Fruit fly (Drosophila melanogaster) whole organism, pupa: ENCODE data around the gene CG16711.

Experiments used
- CG10348 ChIP-seq: fragments of 200-800 bp; sonication (Bioruptor generic); IDR thresholded peaks from 2 replicates; pipeline ENCODE4 v1.3.6; 2022; ENCODE audit warnings: missing biosample characterization, missing genetic modification characterization
- CG12605 ChIP-seq: fragments of 200-800 bp; sonication (Bioruptor generic); IDR thresholded peaks from 2 replicates; pipeline ENCODE4 v1.3.6; 2022; ENCODE audit warnings: missing biosample characterization, missing genetic modification characterization
- CG13204 ChIP-seq: fragments of 200-800 bp; sonication (Bioruptor generic); optimal IDR thresholded peaks from 2 replicates; lab custom pipeline; 2018; ENCODE audit warnings: missing biosample characterization, mild to moderate bottlenecking, missing genetic modification characterization, moderate library complexity
- CG14655 ChIP-seq: fragments of 200-800 bp; sonication (Bioruptor generic); optimal IDR thresholded peaks from 3 replicates; lab custom pipeline; 2017; ENCODE audit warnings: mild to moderate bottlenecking, missing biosample characterization, missing genetic modification reagents, missing genetic modification characterization
- CG15710 ChIP-seq: fragments of 200-800 bp; sonication (Bioruptor generic); optimal IDR thresholded peaks from 2 replicates; lab custom pipeline; 2018; ENCODE audit warnings: missing biosample characterization, mild to moderate bottlenecking, missing genetic modification characterization, moderate library complexity
- CG17806 ChIP-seq: fragments of 200-800 bp; sonication (Bioruptor generic); optimal IDR thresholded peaks from 2 replicates; lab custom pipeline; 2018; ENCODE audit warnings: missing biosample characterization, mild to moderate bottlenecking, missing genetic modification characterization, moderate library complexity
- CG32121 ChIP-seq: fragments of 200-800 bp; sonication (Bioruptor generic); IDR thresholded peaks from 2 replicates; pipeline ENCODE4 v1.3.6; 2022; ENCODE audit warnings: missing biosample characterization, missing genetic modification characterization
- CG34367 ChIP-seq: fragments of 200-800 bp; sonication (Bioruptor generic); optimal IDR thresholded peaks from 2 replicates; lab custom pipeline; 2018; ENCODE audit warnings: missing biosample characterization, mild to moderate bottlenecking, missing genetic modification characterization
- CG4496 ChIP-seq: fragments of 200-800 bp; sonication (Bioruptor generic); IDR thresholded peaks from 3 replicates; pipeline ENCODE4 v1.3.6; 2022; ENCODE audit warnings: missing biosample characterization, missing genetic modification characterization
- CG8159 ChIP-seq: fragments of 200-800 bp; sonication (Bioruptor generic); optimal IDR thresholded peaks from 3 replicates; lab custom pipeline; 2018; ENCODE audit warnings: missing biosample characterization, mild to moderate bottlenecking, missing genetic modification characterization, moderate library complexity
- CG8301 ChIP-seq: fragments of 200-800 bp; sonication (Bioruptor generic); optimal IDR thresholded peaks from 2 replicates; lab custom pipeline; 2018; ENCODE audit warnings: missing biosample characterization, mild to moderate bottlenecking, missing genetic modification characterization
- CG9948 ChIP-seq: fragments of 200-800 bp; sonication (Bioruptor generic); optimal IDR thresholded peaks from 2 replicates; lab custom pipeline; 2018; ENCODE audit warnings: missing biosample characterization, mild to moderate bottlenecking, missing genetic modification characterization, moderate library complexity
- D1 ChIP-seq: fragments of 200-800 bp; sonication (Bioruptor generic); optimal IDR thresholded peaks from 2 replicates; lab custom pipeline; 2018; ENCODE audit warnings: missing biosample characterization, mild to moderate bottlenecking, missing genetic modification characterization, moderate library complexity
- EcR ChIP-seq: fragments of 200-800 bp; sonication (Bioruptor generic); optimal IDR thresholded peaks from 3 replicates; lab custom pipeline; 2019; ENCODE audit warnings: missing biosample characterization, missing genetic modification characterization, mild to moderate bottlenecking, moderate library complexity, missing genetic modification reagents
- Ets98B ChIP-seq: fragments of 200-800 bp; sonication (Bioruptor generic); IDR thresholded peaks from 2 replicates; pipeline ENCODE4 v1.3.6; 2022; ENCODE audit warnings: missing biosample characterization, missing genetic modification characterization
- Pif1A ChIP-seq: fragments of 200-800 bp; sonication (Bioruptor generic); optimal IDR thresholded peaks from 3 replicates; lab custom pipeline; 2016; ENCODE audit warnings: missing biosample characterization, missing genetic modification characterization
- Pif1B ChIP-seq: fragments of 200-800 bp; sonication (Bioruptor generic); optimal IDR thresholded peaks from 3 replicates; lab custom pipeline; 2016; ENCODE audit warnings: missing biosample characterization, missing genetic modification characterization
- Snoo ChIP-seq: fragments of 200-800 bp; sonication (Bioruptor generic); optimal IDR thresholded peaks from 3 replicates; lab custom pipeline; 2017; ENCODE audit warnings: missing biosample characterization, mild to moderate bottlenecking, missing genetic modification characterization, inconsistent platforms
- fd96Ca ChIP-seq: fragments of 200-800 bp; sonication (Bioruptor generic); IDR thresholded peaks from 3 replicates; pipeline ENCODE4 v1.3.6; 2022; ENCODE audit warnings: missing biosample characterization, missing genetic modification characterization
- gl ChIP-seq: fragments of 200-800 bp; sonication (Bioruptor generic); optimal IDR thresholded peaks from 2 replicates; lab custom pipeline; 2018; ENCODE audit warnings: missing biosample characterization, mild to moderate bottlenecking, missing genetic modification characterization
- rn ChIP-seq: fragments of 200-800 bp; sonication (Bioruptor generic); IDR thresholded peaks from 2 replicates; pipeline ENCODE4 v1.3.6; 2022; ENCODE audit warnings: missing biosample characterization, missing genetic modification characterization

CG16711 gene

DNA sequence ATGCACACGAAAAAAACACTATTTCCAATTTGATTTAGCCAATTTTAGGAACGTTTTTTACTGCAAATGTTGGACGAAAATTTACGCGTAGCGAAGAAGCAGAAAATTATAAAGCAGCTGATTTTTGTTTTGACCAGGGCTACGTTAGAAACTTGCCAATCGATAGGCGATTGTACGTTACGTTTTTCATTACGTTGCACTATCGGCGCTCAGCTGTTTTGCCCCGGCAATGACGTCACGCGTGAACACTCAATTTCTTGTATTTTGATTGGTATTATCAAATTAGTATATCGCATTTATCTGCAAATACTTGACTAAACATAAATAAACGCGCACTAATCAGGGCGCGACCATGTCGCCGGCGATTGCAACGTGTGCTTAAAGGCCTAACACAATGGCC is 25.1 kb upstream of the CG16711 start, which contains the start of the genes fry and CG16717:
fry (minus strand) TSS at position 110 of the 400 bp plus-strand sequence.
CG16717 (plus strand) TSS at position 208 of the 400 bp plus-strand sequence.
- TF ChIP-seq CG4496 (GFP tag; lab: Robert Waterston, UW), result no peak
- no peak for TF ChIP-seq CG34367 (tag; lab: Kevin White, UChicago)
- TF ChIP-seq CG32121 (GFP tag; lab: Robert Waterston, UW), result no peak
- TF ChIP-seq CG13204 (GFP tag; lab: Kevin White, UChicago), result no peak
- TF ChIP-seq Pif1B (GFP tag; lab: Kevin White, UChicago), result no peak
- no peak for TF ChIP-seq CG17806 (tag; lab: Kevin White, UChicago)
- TF ChIP-seq fd96Ca, result no peak
- TF ChIP-seq Ets98B (GFP tag; lab: Robert Waterston, UW), result no peak
- TF ChIP-seq gl (tag; lab: Kevin White, UChicago), result no peak
- no peak for TF ChIP-seq D1 (tag; lab: Kevin White, UChicago)
- TF ChIP-seq CG14655 (GFP tag; lab: Kevin White, UChicago), result no peak
- TF ChIP-seq rn (GFP tag; lab: Robert Waterston, UW), result no peak
- no peak for TF ChIP-seq CG15710 (tag; lab: Kevin White, UChicago)

- TF ChIP-seq CG8301 (tag; lab: Kevin White, UChicago) (no peak), CG13204 (GFP tag; lab: Kevin White, UChicago) (no peak), Pif1B (GFP tag; lab: Kevin White, UChicago) (no peak), Snoo (no peak), CG10348 (GFP tag; lab: Robert Waterston, UW) (no peak), Ets98B (GFP tag; lab: Robert Waterston, UW) (no peak), Pif1A (GFP tag; lab: Kevin White, UChicago) (no peak), CG34367 (tag; lab: Kevin White, UChicago) (no peak), EcR (GFP tag; lab: Kevin White, UChicago) (no peak), CG9948 (tag; lab: Kevin White, UChicago) (no peak), CG14655 (GFP tag; lab: Kevin White, UChicago) (no peak), CG32121 (GFP tag; lab: Robert Waterston, UW) (no peak), CG15710 (tag; lab: Kevin White, UChicago) (no peak), fd96Ca (no peak), gl (tag; lab: Kevin White, UChicago) (no peak), CG17806 (tag; lab: Kevin White, UChicago) (no peak), rn (GFP tag; lab: Robert Waterston, UW) (no peak), CG8159 (tag; lab: Kevin White, UChicago) (no peak), D1 (tag; lab: Kevin White, UChicago) (no peak)
Measured at dm6 chr3L:9680968-9681367, 23.2 kb upstream of the CG16711 start, which contains the start of gene alphaTub67C. Gene alphaTub67C, plus strand, starts transcription at chr3L:9681268.

- TF ChIP-seq CG32121 (GFP tag; lab: Robert Waterston, UW) (no peak), CG15710 (tag; lab: Kevin White, UChicago) (no peak), CG17806 (tag; lab: Kevin White, UChicago) (no peak), D1 (tag; lab: Kevin White, UChicago) (no peak), CG14655 (GFP tag; lab: Kevin White, UChicago) (no peak), gl (tag; lab: Kevin White, UChicago) (no peak), Pif1A (GFP tag; lab: Kevin White, UChicago) (no peak), CG8159 (tag; lab: Kevin White, UChicago) (no peak), Ets98B (GFP tag; lab: Robert Waterston, UW) (no peak), rn (GFP tag; lab: Robert Waterston, UW) (no peak), CG8301 (tag; lab: Kevin White, UChicago) (no peak), Snoo (no peak), CG10348 (GFP tag; lab: Robert Waterston, UW) (no peak), CG12605 (GFP tag; lab: Robert Waterston, UW) (no peak), CG13204 (GFP tag; lab: Kevin White, UChicago) (no peak)
- TF ChIP-seq, all 21 proteins: peak for 0
Measured at dm6 chr3L:9684871-9685270, 19.3 kb upstream of the CG16711 start, which contains the start of gene CG16719. Gene CG16719, plus strand, starts transcription at chr3L:9685171.

DNA sequence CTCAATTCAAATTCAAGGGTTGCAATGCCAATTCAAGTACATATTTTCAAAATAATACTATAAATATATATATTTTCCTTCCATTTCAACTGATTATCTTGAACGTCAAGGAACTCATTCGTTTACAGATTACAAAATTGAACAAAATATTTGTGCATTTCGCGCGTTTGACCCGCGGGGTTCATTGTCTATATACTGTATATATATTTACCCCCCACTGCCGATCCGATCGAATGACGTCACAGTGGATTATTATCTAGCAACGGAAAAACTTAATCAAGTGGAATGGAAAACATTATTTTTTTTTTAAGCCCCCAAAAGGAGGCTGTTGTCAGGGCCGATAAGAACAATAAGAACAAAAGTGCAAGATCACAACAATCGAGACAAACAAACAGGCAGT is 16.6 kb upstream of the CG16711 start:
- no peak for TF ChIP-seq CG9948 (tag; lab: Kevin White, UChicago)
- TF ChIP-seq gl (tag; lab: Kevin White, UChicago), result no peak
- no peak for TF ChIP-seq fd96Ca
- TF ChIP-seq CG17806 (tag; lab: Kevin White, UChicago), result no peak
- no peak for TF ChIP-seq CG14655 (GFP tag; lab: Kevin White, UChicago)
- TF ChIP-seq D1 (tag; lab: Kevin White, UChicago), result no peak
- TF ChIP-seq EcR (GFP tag; lab: Kevin White, UChicago), result no peak
- TF ChIP-seq CG12605 (GFP tag; lab: Robert Waterston, UW), result no peak
- no peak for TF ChIP-seq CG13204 (GFP tag; lab: Kevin White, UChicago)
- TF ChIP-seq Pif1A (GFP tag; lab: Kevin White, UChicago), result no peak
- no peak for TF ChIP-seq CG34367 (tag; lab: Kevin White, UChicago)
- TF ChIP-seq CG15710 (tag; lab: Kevin White, UChicago), result no peak
- TF ChIP-seq CG8159 (tag; lab: Kevin White, UChicago), result no peak
- TF ChIP-seq CG32121 (GFP tag; lab: Robert Waterston, UW), result no peak
- no peak for TF ChIP-seq Pif1B (GFP tag; lab: Kevin White, UChicago)
- TF ChIP-seq Ets98B (GFP tag; lab: Robert Waterston, UW), result no peak
- no peak for TF ChIP-seq CG10348 (GFP tag; lab: Robert Waterston, UW)
- no peak for TF ChIP-seq rn (GFP tag; lab: Robert Waterston, UW)

- TF ChIP-seq Snoo, result no peak
- TF ChIP-seq Pif1B (GFP tag; lab: Kevin White, UChicago), result no peak
- TF ChIP-seq Ets98B (GFP tag; lab: Robert Waterston, UW), result no peak
- TF ChIP-seq CG12605 (GFP tag; lab: Robert Waterston, UW), result no peak
- no peak for TF ChIP-seq CG32121 (GFP tag; lab: Robert Waterston, UW)
- no peak for TF ChIP-seq CG8301 (tag; lab: Kevin White, UChicago)
Measured at dm6 chr3L:9688674-9689073, 15.5 kb upstream of the CG16711 start.
